Worm (Caenorhabditis elegans): ENCODE measurements around the gene H03A11.2.

The H03A11.2 gene

DNA sequence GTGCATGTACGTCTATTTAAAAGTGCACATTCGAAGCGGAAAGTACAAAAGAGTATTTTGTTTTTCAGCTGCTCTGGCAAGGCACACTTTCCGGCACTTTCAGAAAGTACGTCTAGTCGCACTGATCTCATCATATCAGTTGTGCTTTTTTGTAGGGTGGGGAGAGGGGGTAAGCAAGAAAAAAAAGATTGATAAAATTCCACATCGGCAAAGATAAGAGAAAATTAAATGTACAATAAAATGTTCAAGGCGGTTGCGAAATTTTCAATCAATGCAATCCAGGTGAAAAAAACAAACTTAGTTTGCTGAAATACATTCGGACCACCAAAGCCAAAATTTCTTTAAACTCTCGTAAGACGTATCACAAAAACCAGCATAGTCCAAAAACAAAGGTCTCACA, 45.8 kb upstream of the H03A11.2 start:
- TF ChIP-seq ceh-43 (GFP tag; optimal IDR thresholded peaks at IDR 0.05), result no peak
- no peak for TF ChIP-seq ceh-39 (tag; optimal IDR thresholded peaks at IDR 0.05)
- no peak for TF ChIP-seq unc-62 (GFP tag; optimal IDR thresholded peaks at IDR 0.05)
- no peak for TF ChIP-seq tbx-8 (GFP tag; optimal IDR thresholded peaks at IDR 0.05)
- no peak for TF ChIP-seq nhr-237 (tag; optimal IDR thresholded peaks at IDR 0.05)
- TF ChIP-seq flh-1 (GFP tag; optimal IDR thresholded peaks at IDR 0.05), result no peak
- TF ChIP-seq mep-1 (tag; optimal IDR thresholded peaks at IDR 0.05), result no peak
- TF ChIP-seq elt-3 (tag; optimal IDR thresholded peaks at IDR 0.05), result no peak
- TF ChIP-seq ces-1 (GFP tag; optimal IDR thresholded peaks at IDR 0.05), result no peak
- no peak for TF ChIP-seq mab-5 (tag; optimal IDR thresholded peaks at IDR 0.05)
- no peak for TF ChIP-seq mls-2 (tag; optimal IDR thresholded peaks at IDR 0.05)
- TF ChIP-seq pha-4 (tag; optimal IDR thresholded peaks at IDR 0.05), result no peak
- no peak for TF ChIP-seq ham-2 (GFP tag; optimal IDR thresholded peaks at IDR 0.05)

DNA sequence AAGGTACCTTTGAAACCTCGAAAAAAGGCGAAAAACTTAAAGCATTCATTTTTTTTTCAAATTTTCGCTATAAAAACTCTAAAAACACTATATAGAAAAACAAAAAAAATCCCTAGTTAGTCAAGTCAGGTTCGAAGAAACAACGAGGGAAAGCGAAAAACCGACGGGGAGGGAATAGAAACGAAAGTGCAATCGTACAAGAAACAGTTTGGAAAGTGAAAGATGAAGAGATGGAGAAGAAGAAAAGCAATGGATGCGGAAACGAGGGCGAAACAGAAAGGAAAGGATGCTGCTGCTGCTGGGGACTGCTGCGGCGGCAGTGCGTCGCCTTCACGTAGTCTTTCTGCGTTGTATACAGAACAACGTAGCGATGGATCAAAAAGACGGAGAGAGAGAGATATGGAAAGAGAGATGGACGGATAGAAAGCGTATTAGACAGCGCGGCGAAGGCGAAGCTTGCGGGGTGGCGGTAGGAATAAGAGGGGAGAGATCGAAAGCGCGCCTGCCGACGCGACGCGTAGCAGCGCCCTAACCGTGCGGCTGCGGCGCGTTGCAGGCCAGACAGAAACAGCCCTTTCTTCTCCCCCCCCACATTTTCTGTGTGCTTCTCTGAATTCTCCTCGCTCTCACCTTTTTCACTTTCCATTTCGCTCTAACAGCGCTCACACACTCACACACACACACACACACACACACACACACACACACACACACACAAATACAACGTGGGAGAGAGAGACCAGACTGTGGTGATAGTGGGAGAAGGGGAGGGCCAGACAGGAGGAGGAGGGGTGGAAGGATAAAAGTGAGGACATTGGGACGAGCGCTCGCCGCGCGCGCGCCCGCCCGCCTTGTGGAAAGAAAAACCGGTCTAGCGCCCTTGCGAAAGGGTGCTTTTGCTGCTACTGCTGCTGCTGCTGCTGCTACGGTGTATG, 44.6 kb upstream of the H03A11.2 start:
- TF ChIP-seq ceh-39 (tag; optimal IDR thresholded peaks at IDR 0.05) (no peak), bed-3 (GFP tag; optimal IDR thresholded peaks at IDR 0.05) (peak; percentile 46), hlh-1 (tag; optimal IDR thresholded peaks at IDR 0.05) (peak; percentile 5), lin-13 (tag; optimal IDR thresholded peaks at IDR 0.05) (peak; percentile 27), mab-5 (tag; optimal IDR thresholded peaks at IDR 0.05) (no peak), ceh-83 (GFP tag; optimal IDR thresholded peaks at IDR 0.05) (peak; percentile 10), unc-120 (tag; optimal IDR thresholded peaks at IDR 0.05; ENCODE audit: poor library complexity, severe bottlenecking) (peak; percentile 88), nhr-76 (tag; optimal IDR thresholded peaks at IDR 0.05) (peak; percentile 59), blmp-1 (tag; optimal IDR thresholded peaks at IDR 0.05) (peak; percentile 91), nhr-12 (tag; optimal IDR thresholded peaks at IDR 0.05) (peak; percentile 17), sem-2 (GFP tag; optimal IDR thresholded peaks at IDR 0.05) (peak; percentile 60), ces-1 (GFP tag; optimal IDR thresholded peaks at IDR 0.05) (peak; percentile 43), nhr-237 (tag; optimal IDR thresholded peaks at IDR 0.05) (peak; percentile 95), zip-8 (tag; optimal IDR thresholded peaks at IDR 0.05) (no peak), snpc-4 (tag; optimal IDR thresholded peaks at IDR 0.05) (no peak), nhr-28 (tag; optimal IDR thresholded peaks at IDR 0.05) (no peak), unc-39 (tag; optimal IDR thresholded peaks at IDR 0.05) (no peak), ham-2 (GFP tag; optimal IDR thresholded peaks at IDR 0.05) (peak; percentile 100), drap-1 (GFP tag; optimal IDR thresholded peaks at IDR 0.05) (peak; percentile 77), mep-1 (tag; optimal IDR thresholded peaks at IDR 0.05) (peak; percentile 48), sptf-1 (tag; optimal IDR thresholded peaks at IDR 0.05) (peak; percentile 81), flh-1 (GFP tag; optimal IDR thresholded peaks at IDR 0.05) (peak; percentile 64), lin-32 (GFP tag; optimal IDR thresholded peaks at IDR 0.05) (no peak), mls-2 (tag; optimal IDR thresholded peaks at IDR 0.05) (peak; percentile 79), unc-62 (GFP tag; optimal IDR thresholded peaks at IDR 0.05) (peak; percentile 52), M03D4.4 (tag; optimal IDR thresholded peaks at IDR 0.05) (peak; percentile 79), ztf-11 (tag; optimal IDR thresholded peaks at IDR 0.05) (peak; percentile 51), cnd-1 (tag; optimal IDR thresholded peaks at IDR 0.05) (peak; percentile 58), nhr-2 (tag; optimal IDR thresholded peaks at IDR 0.05) (no peak), ceh-43 (GFP tag; optimal IDR thresholded peaks at IDR 0.05) (peak; percentile 30), lsy-2 (tag; optimal IDR thresholded peaks at IDR 0.05) (peak; percentile 61), pha-4 (tag; optimal IDR thresholded peaks at IDR 0.05) (peak; percentile 83), elt-3 (tag; optimal IDR thresholded peaks at IDR 0.05) (no peak), elt-1 (tag; optimal IDR thresholded peaks at IDR 0.05; ENCODE audit: borderline replicate concordance, insufficient read depth) (peak; percentile 16), tbx-8 (GFP tag; optimal IDR thresholded peaks at IDR 0.05) (peak; percentile 23)

DNA sequence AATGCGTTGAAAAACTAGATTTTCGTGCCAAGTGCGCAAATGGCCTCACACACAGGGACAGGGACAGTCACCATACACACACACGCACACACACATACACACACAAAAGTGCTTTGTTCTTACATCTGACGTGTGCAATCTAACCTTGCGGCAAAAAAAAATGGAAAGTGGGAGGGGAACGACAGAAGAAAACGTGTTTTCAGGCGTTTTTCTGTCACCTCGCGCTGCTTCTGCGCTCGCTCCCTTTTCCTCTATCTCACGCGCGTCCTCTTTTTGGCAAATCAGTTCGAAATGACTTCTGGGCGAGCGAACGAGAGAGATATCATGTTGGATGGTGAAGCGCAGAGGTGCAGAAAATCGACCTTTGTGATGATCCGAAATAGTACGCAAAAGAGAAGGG, 43.6 kb upstream of the H03A11.2 start:
- TF ChIP-seq unc-120 (tag; optimal IDR thresholded peaks at IDR 0.05; ENCODE audit: poor library complexity, severe bottlenecking) (peak; percentile 5), ham-2 (GFP tag; optimal IDR thresholded peaks at IDR 0.05) (peak; percentile 31), sem-2 (GFP tag; optimal IDR thresholded peaks at IDR 0.05) (peak; percentile 15), drap-1 (GFP tag; optimal IDR thresholded peaks at IDR 0.05) (peak; percentile 5), mls-2 (tag; optimal IDR thresholded peaks at IDR 0.05) (no peak), tbx-8 (GFP tag; optimal IDR thresholded peaks at IDR 0.05) (no peak), M03D4.4 (tag; optimal IDR thresholded peaks at IDR 0.05) (no peak), blmp-1 (tag; optimal IDR thresholded peaks at IDR 0.05) (peak; percentile 17), mep-1 (tag; optimal IDR thresholded peaks at IDR 0.05) (no peak), nhr-237 (tag; optimal IDR thresholded peaks at IDR 0.05) (peak; percentile 27)
